Comparison of ENCODE assay signal across 5 fruit fly cellular contexts in genomic region chrX:9134241-9134849, dm6.
TF ChIP-seq lines count a peak whose summit lies in the region.

No protein-coding gene starts in this region.

- TF ChIP-seq CTCF in whole organism, embryonic (GFP tag; optimal IDR thresholded peaks at IDR 0.05; lab: Kevin White, UChicago) = no peak

TF ChIP-seq in whole organism, adult, 20 proteins besides CTCF, POLR2A, EP300 and RAD21:
- TF ChIP-seq tj (GFP tag; optimal IDR thresholded peaks at IDR 0.05; lab: Kevin White, UChicago) (peak; percentile 79), CG33017 (tag; optimal IDR thresholded peaks at IDR 0.05; lab: Kevin White, UChicago) (no peak), CG7045 (GFP tag; optimal IDR thresholded peaks at IDR 0.05; lab: Kevin White, UChicago) (no peak), cic (GFP tag; optimal IDR thresholded peaks at IDR 0.05; lab: Kevin White, UChicago) (no peak), cnc (optimal IDR thresholded peaks at IDR 0.05; lab: Kevin White, UChicago) (no peak), kay (GFP tag; lab: Kevin White, UChicago; ENCODE audit: borderline replicate concordance) (no peak), Mnt (GFP tag; optimal IDR thresholded peaks at IDR 0.05; lab: Kevin White, UChicago) (no peak), Clk (GFP tag; optimal IDR thresholded peaks at IDR 0.05; lab: Kevin White, UChicago) (no peak), pad (GFP tag; optimal IDR thresholded peaks at IDR 0.05; lab: Kevin White, UChicago) (peak; percentile 71), bab1 (GFP tag; optimal IDR thresholded peaks at IDR 0.05; lab: Kevin White, UChicago) (no peak), ovo (GFP tag; optimal IDR thresholded peaks at IDR 0.05; lab: Kevin White, UChicago) (peak; percentile 24)

TF ChIP-seq in whole organism, embryonic, 481 proteins besides CTCF, POLR2A, EP300 and RAD21 (continues in another document):
- TF ChIP-seq scrt (GFP tag; optimal IDR thresholded peaks at IDR 0.05; lab: Kevin White, UChicago) (no peak), vnd (GFP tag; IDR thresholded peaks at IDR 0.05; lab: Robert Waterston, UW; ENCODE audit: partially characterized antibody) (no peak), bbx (GFP tag; IDR thresholded peaks at IDR 0.05; lab: Robert Waterston, UW; ENCODE audit: partially characterized antibody) (no peak), usp (GFP tag; optimal IDR thresholded peaks at IDR 0.05; lab: Kevin White, UChicago) (no peak), nau (GFP tag; optimal IDR thresholded peaks at IDR 0.05; lab: Kevin White, UChicago) (no peak), CG8765 (GFP tag; IDR thresholded peaks at IDR 0.05; lab: Robert Waterston, UW) (no peak), CG1603 (tag; optimal IDR thresholded peaks at IDR 0.05; lab: Kevin White, UChicago) (no peak), Sin3A (optimal IDR thresholded peaks at IDR 0.05; lab: Kevin White, UChicago) (no peak), MTF-1 (GFP tag; optimal IDR thresholded peaks at IDR 0.05; lab: Kevin White, UChicago; ENCODE audit: borderline replicate concordance) (no peak), CG8388 (GFP tag; optimal IDR thresholded peaks at IDR 0.05; lab: Kevin White, UChicago) (peak; percentile 56), CG13424 (tag; optimal IDR thresholded peaks at IDR 0.05; lab: Kevin White, UChicago) (no peak), nom (GFP tag; optimal IDR thresholded peaks at IDR 0.05; lab: Kevin White, UChicago) (peak; percentile 53), ato (GFP tag; IDR thresholded peaks at IDR 0.05; lab: Robert Waterston, UW; ENCODE audit: partially characterized antibody) (no peak), E2f2 (GFP tag; IDR thresholded peaks at IDR 0.05; lab: Robert Waterston, UW) (no peak), CG10654 (GFP tag; optimal IDR thresholded peaks at IDR 0.05; lab: Kevin White, UChicago) (no peak), wor (GFP tag; IDR thresholded peaks at IDR 0.05; lab: Robert Waterston, UW) (no peak), lilli (GFP tag; optimal IDR thresholded peaks at IDR 0.05; lab: Kevin White, UChicago) (no peak), CkIIα-i1 (GFP tag; IDR thresholded peaks at IDR 0.05; lab: Robert Waterston, UW) (no peak), Nf-YA (GFP tag; IDR thresholded peaks at IDR 0.05; lab: Robert Waterston, UW) (no peak), Hmx (GFP tag; optimal IDR thresholded peaks at IDR 0.05; lab: Kevin White, UChicago) (no peak), CG17829 (tag; optimal IDR thresholded peaks at IDR 0.05; lab: Kevin White, UChicago) (no peak)

TF ChIP-seq in whole organism, prepupa, 60 proteins besides CTCF, POLR2A, EP300 and RAD21 (continues in another document):
- TF ChIP-seq CG6854 (GFP tag; optimal IDR thresholded peaks at IDR 0.05; lab: Kevin White, UChicago) (no peak), CG16779 (tag; optimal IDR thresholded peaks at IDR 0.05; lab: Kevin White, UChicago) (no peak), fd85E (GFP tag; optimal IDR thresholded peaks at IDR 0.05; lab: Kevin White, UChicago) (no peak), CG10631 (GFP tag; optimal IDR thresholded peaks at IDR 0.05; lab: Kevin White, UChicago) (no peak), lz (GFP tag; optimal IDR thresholded peaks at IDR 0.05; lab: Kevin White, UChicago) (no peak), Met (GFP tag; optimal IDR thresholded peaks at IDR 0.05; lab: Kevin White, UChicago) (no peak), CG6808 (GFP tag; optimal IDR thresholded peaks at IDR 0.05; lab: Kevin White, UChicago) (peak; percentile 35), vri (GFP tag; optimal IDR thresholded peaks at IDR 0.05; lab: Kevin White, UChicago) (no peak), Smox (GFP tag; optimal IDR thresholded peaks at IDR 0.05; lab: Kevin White, UChicago) (no peak), acj6 (GFP tag; optimal IDR thresholded peaks at IDR 0.05; lab: Kevin White, UChicago) (no peak), CG11902 (GFP tag; optimal IDR thresholded peaks at IDR 0.05; lab: Kevin White, UChicago) (no peak), salr (GFP tag; optimal IDR thresholded peaks at IDR 0.05; lab: Kevin White, UChicago) (no peak), CG1621 (tag; optimal IDR thresholded peaks at IDR 0.05; lab: Kevin White, UChicago) (no peak), CG8119 (GFP tag; IDR thresholded peaks at IDR 0.05; lab: Robert Waterston, UW) (0 out of 3 replicates have a peak, but pooled peaks have one; percentile 32), eg (GFP tag; IDR thresholded peaks at IDR 0.05; lab: Robert Waterston, UW) (peak; percentile 34; the same call in 1 of the 3 replicates), CG3032 (tag; optimal IDR thresholded peaks at IDR 0.05; lab: Kevin White, UChicago) (no peak), Ets21C (GFP tag; optimal IDR thresholded peaks at IDR 0.05; lab: Kevin White, UChicago) (no peak), CG11294 (GFP tag; IDR thresholded peaks at IDR 0.05; lab: Robert Waterston, UW) (no peak), CG10669 (GFP tag; optimal IDR thresholded peaks at IDR 0.05; lab: Kevin White, UChicago) (no peak), CG9139 (GFP tag; optimal IDR thresholded peaks at IDR 0.05; lab: Kevin White, UChicago) (no peak), Sox102F (GFP tag; optimal IDR thresholded peaks at IDR 0.05; lab: Kevin White, UChicago) (no peak), CG6792 (GFP tag; optimal IDR thresholded peaks at IDR 0.05; lab: Kevin White, UChicago) (no peak)

TF ChIP-seq in whole organism, pupa, 21 proteins besides CTCF, POLR2A, EP300 and RAD21:
- TF ChIP-seq CG8301 (tag; optimal IDR thresholded peaks at IDR 0.05; lab: Kevin White, UChicago) (no peak), gl (tag; optimal IDR thresholded peaks at IDR 0.05; lab: Kevin White, UChicago) (peak; percentile 31), CG12605 (GFP tag; IDR thresholded peaks at IDR 0.05; lab: Robert Waterston, UW) (peak; percentile 67; the same call in 1 of the 2 replicates), D1 (tag; optimal IDR thresholded peaks at IDR 0.05; lab: Kevin White, UChicago) (no peak), CG9948 (tag; optimal IDR thresholded peaks at IDR 0.05; lab: Kevin White, UChicago) (no peak), EcR (GFP tag; optimal IDR thresholded peaks at IDR 0.05; lab: Kevin White, UChicago) (no peak), rn (GFP tag; IDR thresholded peaks at IDR 0.05; lab: Robert Waterston, UW) (no peak), CG10348 (GFP tag; IDR thresholded peaks at IDR 0.05; lab: Robert Waterston, UW) (no peak), Snoo (tag; optimal IDR thresholded peaks at IDR 0.05; lab: Kevin White, UChicago) (no peak), CG14655 (GFP tag; optimal IDR thresholded peaks at IDR 0.05; lab: Kevin White, UChicago) (peak; percentile 27), fd96Ca (GFP tag; IDR thresholded peaks at IDR 0.05; lab: Robert Waterston, UW) (no peak), CG15710 (tag; optimal IDR thresholded peaks at IDR 0.05; lab: Kevin White, UChicago) (no peak), CG8159 (tag; optimal IDR thresholded peaks at IDR 0.05; lab: Kevin White, UChicago) (no peak), CG4496 (GFP tag; IDR thresholded peaks at IDR 0.05; lab: Robert Waterston, UW) (peak; percentile 40; the same call in 1 of the 3 replicates), Ets98B (GFP tag; IDR thresholded peaks at IDR 0.05; lab: Robert Waterston, UW) (no peak), CG34367 (tag; optimal IDR thresholded peaks at IDR 0.05; lab: Kevin White, UChicago) (peak; percentile 27), Pif1A (GFP tag; optimal IDR thresholded peaks at IDR 0.05; lab: Kevin White, UChicago) (no peak), Pif1B (GFP tag; optimal IDR thresholded peaks at IDR 0.05; lab: Kevin White, UChicago) (no peak), CG17806 (tag; optimal IDR thresholded peaks at IDR 0.05; lab: Kevin White, UChicago) (no peak), CG13204 (GFP tag; optimal IDR thresholded peaks at IDR 0.05; lab: Kevin White, UChicago) (peak; percentile 68), CG32121 (GFP tag; IDR thresholded peaks at IDR 0.05; lab: Robert Waterston, UW) (no peak)
TF ChIP-seq in whole organism, pupa: peak in this region for 6.

TF ChIP-seq in whole organism, wandering third instar larva, 38 proteins besides CTCF, POLR2A, EP300 and RAD21:
- no peak for TF ChIP-seq br (GFP tag; optimal IDR thresholded peaks at IDR 0.05; lab: Kevin White, UChicago)
- no peak for TF ChIP-seq Myc (optimal IDR thresholded peaks at IDR 0.05; lab: Kevin White, UChicago)
- peak; percentile 22 for TF ChIP-seq Dfd (GFP tag; optimal IDR thresholded peaks at IDR 0.05; lab: Kevin White, UChicago)
TF ChIP-seq in whole organism, wandering third instar larva: peak in this region for 1.
